Worm (Caenorhabditis elegans): ENCODE results near the gene myo-5.

DNA sequence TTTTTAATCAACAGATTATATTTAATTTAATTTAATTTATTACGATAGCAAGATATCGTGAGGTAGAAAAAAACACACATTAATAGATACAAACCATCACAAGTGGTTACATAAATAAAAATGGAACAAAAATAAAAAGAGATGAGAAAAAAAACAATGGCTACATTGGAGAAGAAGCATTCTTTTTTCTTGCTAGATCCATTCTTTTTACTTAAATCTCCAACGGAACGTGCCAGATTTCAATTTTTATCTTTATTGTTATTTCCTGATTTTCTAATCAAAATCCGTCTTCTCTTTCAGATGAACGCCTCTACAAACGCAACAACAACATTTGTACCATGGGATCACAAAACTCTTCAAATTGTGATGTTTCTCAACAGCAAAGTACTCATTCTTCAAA, 34.8 kb downstream of the myo-5 start, which contains the start of gene D1014.2:
- TF ChIP-seq him-1 (tag; optimal IDR thresholded peaks at IDR 0.05) (no peak), dao-5 (tag; optimal IDR thresholded peaks at IDR 0.05) (no peak), W03F9.2 (tag; optimal IDR thresholded peaks at IDR 0.05) (no peak)
